Fruit fly (Drosophila melanogaster) whole organism, embryonic: ENCODE results near the gene CG12194.

Experiments used
- ATbp ChIP-seq: fragments of 200-800 bp; sonication (Bioruptor generic); optimal IDR thresholded peaks from 2 replicates; lab custom pipeline; 2017; ENCODE audit warnings: missing biosample characterization, mild to moderate bottlenecking, missing genetic modification characterization, missing genetic modification reagents
- Aef1 ChIP-seq: fragments of 200-800 bp; sonication (Bioruptor generic); IDR thresholded peaks from 3 replicates; pipeline ENCODE4 v1.3.6; 2022; ENCODE audit warnings: missing biosample characterization, missing genetic modification characterization
- Atf-2 ChIP-seq: fragments of 200-800 bp; sonication (Bioruptor generic); optimal IDR thresholded peaks from 2 replicates; lab custom pipeline; 2016; ENCODE audit warnings: missing biosample characterization, missing genetic modification characterization
- Atf6 ChIP-seq: fragments of 200-800 bp; sonication (Bioruptor generic); IDR thresholded peaks from 2 replicates; pipeline ENCODE4 v1.3.6; 2022; ENCODE audit warnings: missing biosample characterization, missing genetic modification characterization
- Bgb ChIP-seq: fragments of 200-800 bp; sonication (Bioruptor generic); IDR thresholded peaks from 2 replicates; pipeline ENCODE4 v1.3.6; 2022; ENCODE audit warnings: missing biosample characterization, missing genetic modification characterization; ENCODE audit not compliant: partially characterized antibody
- Blimp-1 ChIP-seq: fragments of 200-800 bp; sonication (Bioruptor generic); optimal IDR thresholded peaks from 3 replicates; lab custom pipeline; 2018; ENCODE audit warnings: missing biosample characterization, missing genetic modification characterization, mild to moderate bottlenecking, moderate library complexity, missing genetic modification reagents
- CG10321 ChIP-seq: fragments of 200-800 bp; sonication (Bioruptor generic); IDR thresholded peaks from 2 replicates; pipeline ENCODE4 v1.3.6; 2022; ENCODE audit warnings: missing biosample characterization, missing genetic modification characterization
- CG10654 ChIP-seq: fragments of 200-800 bp; sonication (Bioruptor generic); optimal IDR thresholded peaks from 2 replicates; lab custom pipeline; 2016; ENCODE audit warnings: missing biosample characterization, missing genetic modification characterization
- CG10959 ChIP-seq: fragments of 200-800 bp; sonication (Bioruptor generic); IDR thresholded peaks from 2 replicates; pipeline ENCODE4 v1.3.6; 2022; ENCODE audit warnings: missing biosample characterization, missing genetic modification characterization
- CG11696 ChIP-seq: fragments of 200-800 bp; sonication (Bioruptor generic); IDR thresholded peaks from 2 replicates; pipeline ENCODE4 v1.3.6; 2022; ENCODE audit warnings: missing biosample characterization, missing genetic modification characterization
- CG13775 ChIP-seq: fragments of 200-800 bp; sonication (Bioruptor generic); optimal IDR thresholded peaks from 3 replicates; lab custom pipeline; 2017; ENCODE audit warnings: missing biosample characterization, mild to moderate bottlenecking, missing genetic modification characterization
- CG15514 ChIP-seq: fragments of 200-800 bp; sonication (Bioruptor generic); optimal IDR thresholded peaks from 3 replicates; lab custom pipeline; 2017; ENCODE audit warnings: missing biosample characterization, missing genetic modification characterization, mild to moderate bottlenecking, moderate library complexity, missing genetic modification reagents
- CG16779 ChIP-seq: fragments of 200-800 bp; sonication (Bioruptor generic); IDR thresholded peaks from 2 replicates; pipeline ENCODE4 v1.3.6; 2022; ENCODE audit warnings: missing biosample characterization, missing genetic modification characterization
- CG16813 ChIP-seq: fragments of 200-800 bp; sonication (Bioruptor generic); IDR thresholded peaks from 3 replicates; pipeline ENCODE4 v1.3.6; 2022; ENCODE audit warnings: missing biosample characterization, missing genetic modification characterization; ENCODE audit not compliant: partially characterized antibody
- CG17186 ChIP-seq: fragments of 200-800 bp; sonication (Bioruptor generic); optimal IDR thresholded peaks from 3 replicates; lab custom pipeline; 2017; ENCODE audit warnings: missing biosample characterization, missing genetic modification reagents, missing genetic modification characterization
- CG18476 ChIP-seq: fragments of 200-800 bp; sonication (Bioruptor generic); optimal IDR thresholded peaks from 2 replicates; lab custom pipeline; 2016; ENCODE audit warnings: missing biosample characterization, mild to moderate bottlenecking, missing genetic modification characterization
- CG30431 ChIP-seq: fragments of 200-800 bp; sonication (Bioruptor generic); optimal IDR thresholded peaks from 2 replicates; lab custom pipeline; 2017; ENCODE audit warnings: missing biosample characterization, missing genetic modification characterization
- CG31224 ChIP-seq: fragments of 200-800 bp; sonication (Bioruptor generic); IDR thresholded peaks from 2 replicates; pipeline ENCODE4 v1.3.6; 2022; ENCODE audit warnings: missing biosample characterization, missing genetic modification characterization
- CG34422 ChIP-seq: fragments of 200-800 bp; sonication (Bioruptor generic); IDR thresholded peaks from 3 replicates; pipeline ENCODE4 v1.3.6; 2022; ENCODE audit warnings: missing biosample characterization, missing genetic modification characterization
- CG7839 ChIP-seq: fragments of 200-800 bp; sonication (Bioruptor generic); optimal IDR thresholded peaks from 3 replicates; lab custom pipeline; 2018; ENCODE audit warnings: missing biosample characterization, mild to moderate bottlenecking, missing genetic modification characterization, moderate library complexity
- CG8944 ChIP-seq: fragments of 200-800 bp; sonication (Bioruptor generic); optimal IDR thresholded peaks from 3 replicates; lab custom pipeline; 2016; ENCODE audit warnings: missing biosample characterization, missing genetic modification characterization
- Dip2 ChIP-seq: fragments of 200-800 bp; sonication (Bioruptor generic); IDR thresholded peaks from 2 replicates; pipeline ENCODE4 v1.3.6; 2022; ENCODE audit warnings: missing biosample characterization, missing genetic modification characterization
- Doc3 ChIP-seq: fragments of 200-800 bp; sonication (Bioruptor generic); IDR thresholded peaks from 3 replicates; pipeline ENCODE4 v1.3.6; 2022; ENCODE audit warnings: missing biosample characterization, missing genetic modification characterization; ENCODE audit not compliant: partially characterized antibody
- GATAe ChIP-seq: fragments of 200-800 bp; sonication (Bioruptor generic); conservative IDR thresholded peaks from 2 replicates; pipeline ENCODE4 v1.3.6; 2022; ENCODE audit warnings: missing biosample characterization, missing genetic modification characterization
- HLH3B ChIP-seq: fragments of 200-800 bp; sonication (Bioruptor generic); IDR thresholded peaks from 2 replicates; pipeline ENCODE4 v1.3.6; 2022; ENCODE audit warnings: missing biosample characterization, missing genetic modification characterization
- Hey ChIP-seq: fragments of 200-800 bp; sonication (Bioruptor generic); optimal IDR thresholded peaks from 3 replicates; lab custom pipeline; 2018; ENCODE audit warnings: missing biosample characterization, mild to moderate bottlenecking, missing genetic modification characterization
- HmgZ ChIP-seq: fragments of 200-800 bp; sonication (Bioruptor generic); optimal IDR thresholded peaks from 2 replicates; lab custom pipeline; 2018; ENCODE audit warnings: missing biosample characterization, mild to moderate bottlenecking, missing genetic modification characterization
- MTF-1 ChIP-seq: fragments of 200-800 bp; sonication (Bioruptor generic); optimal IDR thresholded peaks from 2 replicates; lab custom pipeline; 2018; ENCODE audit warnings: missing biosample characterization, mild to moderate bottlenecking, missing genetic modification characterization, borderline replicate concordance
- PHDP ChIP-seq: fragments of 200-800 bp; sonication (Bioruptor generic); optimal IDR thresholded peaks from 3 replicates; lab custom pipeline; 2018; ENCODE audit warnings: missing biosample characterization, mild to moderate bottlenecking, missing genetic modification characterization, moderate library complexity
- Taf1 ChIP-seq: fragments of 200-800 bp; sonication (Bioruptor generic); IDR thresholded peaks from 2 replicates; pipeline ENCODE4 v1.3.6; 2022; ENCODE audit warnings: missing biosample characterization, missing genetic modification characterization
- ase ChIP-seq: fragments of 200-800 bp; sonication (Bioruptor generic); IDR thresholded peaks from 3 replicates; pipeline ENCODE4 v1.3.6; 2022; ENCODE audit warnings: missing biosample characterization, missing genetic modification characterization
- btn ChIP-seq: fragments of 200-800 bp; sonication (Bioruptor generic); optimal IDR thresholded peaks from 2 replicates; lab custom pipeline; 2016; ENCODE audit warnings: missing biosample characterization, missing genetic modification characterization
- disco-r ChIP-seq: fragments of 200-800 bp; sonication (Bioruptor generic); optimal IDR thresholded peaks from 2 replicates; lab custom pipeline; 2016; ENCODE audit warnings: missing biosample characterization, missing genetic modification characterization
- fd102C ChIP-seq: fragments of 200-800 bp; sonication (Bioruptor generic); optimal IDR thresholded peaks from 2 replicates; lab custom pipeline; 2018; ENCODE audit warnings: missing biosample characterization, mild to moderate bottlenecking, missing genetic modification characterization, moderate library complexity
- gcm ChIP-seq: fragments of 200-800 bp; sonication (Bioruptor generic); optimal IDR thresholded peaks from 2 replicates; lab custom pipeline; 2019; ENCODE audit warnings: missing biosample characterization, mild to moderate bottlenecking, missing genetic modification characterization, moderate library complexity
- gcm2 ChIP-seq: fragments of 200-800 bp; sonication (Bioruptor generic); optimal IDR thresholded peaks from 2 replicates; lab custom pipeline; 2016; ENCODE audit warnings: missing biosample characterization, missing genetic modification characterization
- gfzf ChIP-seq: fragments of 200-800 bp; sonication (Bioruptor generic); optimal IDR thresholded peaks from 2 replicates; lab custom pipeline; 2016; ENCODE audit warnings: missing biosample characterization, mild to moderate bottlenecking, missing genetic modification characterization, moderate library complexity
- gt ChIP-seq: fragments of 200-800 bp; sonication (Bioruptor generic); IDR thresholded peaks from 2 replicates; pipeline ENCODE4 v1.3.6; 2022; ENCODE audit warnings: missing biosample characterization, missing genetic modification characterization
- hbn ChIP-seq: fragments of 200-800 bp; sonication (Bioruptor generic); IDR thresholded peaks from 2 replicates; pipeline ENCODE4 v1.3.6; 2022; ENCODE audit warnings: missing biosample characterization, missing genetic modification characterization; ENCODE audit not compliant: partially characterized antibody
- nau ChIP-seq: fragments of 200-800 bp; sonication (Bioruptor generic); optimal IDR thresholded peaks from 3 replicates; lab custom pipeline; 2017; ENCODE audit warnings: missing biosample characterization, mild to moderate bottlenecking, missing genetic modification characterization, missing genetic modification reagents
- nerfin-1 ChIP-seq: fragments of 200-800 bp; sonication (Bioruptor generic); optimal IDR thresholded peaks from 3 replicates; lab custom pipeline; 2019; ENCODE audit warnings: missing biosample characterization, mild to moderate bottlenecking, missing genetic modification characterization, moderate library complexity
- org-1 ChIP-seq: fragments of 200-800 bp; sonication (Bioruptor generic); optimal IDR thresholded peaks from 2 replicates; lab custom pipeline; 2017; ENCODE audit warnings: missing biosample characterization, missing genetic modification characterization
- pb ChIP-seq: fragments of 200-800 bp; sonication (Bioruptor generic); optimal IDR thresholded peaks from 3 replicates; lab custom pipeline; 2016; ENCODE audit warnings: missing biosample characterization, missing genetic modification characterization
- shn ChIP-seq: fragments of 200-800 bp; sonication (Bioruptor generic); optimal IDR thresholded peaks from 3 replicates; lab custom pipeline; 2016; ENCODE audit warnings: missing biosample characterization, missing genetic modification characterization
- sim ChIP-seq: fragments of 200-800 bp; sonication (Bioruptor generic); IDR thresholded peaks from 2 replicates; pipeline ENCODE4 v1.3.6; 2022; ENCODE audit warnings: missing biosample characterization, missing genetic modification characterization
- sug ChIP-seq: fragments of 200-800 bp; optimal IDR thresholded peaks from 2 replicates; lab custom pipeline; 2019; ENCODE audit warnings: missing biosample characterization, mild to moderate bottlenecking, missing genetic modification characterization, moderate library complexity
- unc-4 ChIP-seq: fragments of 200-800 bp; sonication (Bioruptor generic); IDR thresholded peaks from 2 replicates; pipeline ENCODE4 v1.3.6; 2022; ENCODE audit warnings: missing biosample characterization, missing genetic modification characterization; ENCODE audit not compliant: partially characterized antibody
- wek ChIP-seq: fragments of 200-800 bp; sonication (Bioruptor generic); optimal IDR thresholded peaks from 3 replicates; lab custom pipeline; 2018; ENCODE audit warnings: missing biosample characterization, mild to moderate bottlenecking, missing genetic modification characterization, moderate library complexity
- zen2 ChIP-seq: fragments of 200-800 bp; sonication (Bioruptor generic); IDR thresholded peaks from 3 replicates; pipeline ENCODE4 v1.3.6; 2022; ENCODE audit warnings: missing biosample characterization, missing genetic modification characterization; ENCODE audit not compliant: partially characterized antibody

Gene CG12194

DNA sequence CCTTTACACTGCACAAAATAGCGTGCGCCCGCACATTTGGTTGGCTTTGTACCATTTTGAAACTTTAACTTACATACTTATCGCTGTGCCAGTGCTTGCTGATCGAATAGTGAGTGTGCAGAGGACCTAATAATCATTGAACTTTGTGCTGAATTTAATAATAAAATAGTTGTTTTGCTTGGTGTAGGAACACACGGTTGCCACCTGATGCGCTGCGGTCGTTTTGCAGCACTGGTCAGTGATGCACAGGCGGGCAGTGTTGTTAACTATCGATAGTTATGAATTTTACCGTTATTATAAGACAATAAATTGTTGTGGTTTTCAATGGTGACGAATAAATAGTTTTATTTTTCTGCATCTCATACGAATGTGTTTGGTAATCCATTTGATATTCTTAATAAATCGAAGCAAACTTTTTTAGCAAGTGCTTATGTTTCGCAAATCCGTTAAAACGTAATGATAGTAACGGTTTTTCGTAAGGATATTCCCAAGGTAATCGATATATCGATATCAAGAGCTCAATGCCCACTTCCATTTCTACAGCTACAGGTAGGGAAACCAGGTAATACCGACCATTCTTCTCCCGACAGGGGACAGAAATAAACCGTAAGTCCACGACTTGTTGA lies at the start of gene CG12194, which contains the start of gene tank (continued):
- TF ChIP-seq wek (GFP tag; lab: Kevin White, UChicago) = peak; percentile 96
- TF ChIP-seq GATAe (GFP tag; lab: Robert Waterston, UW) = peak; percentile 96
- TF ChIP-seq gfzf (GFP tag; lab: Kevin White, UChicago) = peak; percentile 37
- peak; percentile 99 for TF ChIP-seq ATbp (GFP tag; lab: Kevin White, UChicago)
- peak; percentile 99 for TF ChIP-seq CG10654 (GFP tag; lab: Kevin White, UChicago)
- TF ChIP-seq CG10959 (GFP tag; lab: Robert Waterston, UW) = peak; percentile 99
- TF ChIP-seq CG8944 (GFP tag; lab: Kevin White, UChicago) = peak; percentile 99
- TF ChIP-seq Bgb (GFP tag; lab: Robert Waterston, UW) = peak; percentile 69
- TF ChIP-seq ase (GFP tag; lab: Robert Waterston, UW) = peak; percentile 99
- TF ChIP-seq CG15514 (GFP tag; lab: Kevin White, UChicago) = peak; percentile 95
- peak; percentile 72 for TF ChIP-seq Dip2 (GFP tag; lab: Robert Waterston, UW)
- TF ChIP-seq CG11696 (GFP tag; lab: Robert Waterston, UW) = peak; percentile 97
- peak; percentile 99 for TF ChIP-seq Atf6 (GFP tag; lab: Robert Waterston, UW)
- peak; percentile 62; the same call in 2 of the 3 replicates for TF ChIP-seq zen2 (GFP tag; lab: Robert Waterston, UW)
- peak; percentile 96 for TF ChIP-seq CG17186 (GFP tag; lab: Kevin White, UChicago)
- TF ChIP-seq CG7839 (tag; lab: Kevin White, UChicago) = peak; percentile 99
- TF ChIP-seq CG13775 (GFP tag; lab: Kevin White, UChicago) = peak; percentile 99
- TF ChIP-seq fd102C = peak; percentile 92
- TF ChIP-seq CG10321 (GFP tag; lab: Robert Waterston, UW) = peak; percentile 89
- peak; percentile 99 for TF ChIP-seq PHDP
- peak; percentile 98 for TF ChIP-seq MTF-1 (GFP tag; lab: Kevin White, UChicago)
- TF ChIP-seq Hey (tag; lab: Kevin White, UChicago) = peak; percentile 85
- peak; percentile 99 for TF ChIP-seq gcm2 (GFP tag; lab: Kevin White, UChicago)
- TF ChIP-seq Blimp-1 = peak; percentile 97
- TF ChIP-seq HmgZ (tag; lab: Kevin White, UChicago) = peak; percentile 99
- TF ChIP-seq pb (GFP tag; lab: Kevin White, UChicago) = peak; percentile 99
- TF ChIP-seq sim (GFP tag; lab: Robert Waterston, UW) = peak; percentile 99
- peak; percentile 97 for TF ChIP-seq CG31224 (GFP tag; lab: Robert Waterston, UW)
- peak; percentile 97 for TF ChIP-seq Taf1 (GFP tag; lab: Robert Waterston, UW)
- TF ChIP-seq sug (tag; lab: Kevin White, UChicago) = peak; percentile 87
- peak; percentile 82; the same call in 2 of the 3 replicates for TF ChIP-seq Doc3 (GFP tag; lab: Robert Waterston, UW)
- TF ChIP-seq Atf-2 (GFP tag; lab: Kevin White, UChicago) = peak; percentile 99
- peak; percentile 97 for TF ChIP-seq gt (GFP tag; lab: Robert Waterston, UW)
- peak; percentile 99 for TF ChIP-seq CG16779 (GFP tag; lab: Robert Waterston, UW)
- TF ChIP-seq nau = peak; percentile 99
- TF ChIP-seq org-1 = peak; percentile 99
- TF ChIP-seq disco-r (GFP tag; lab: Kevin White, UChicago) = peak; percentile 98
- TF ChIP-seq hbn = peak; percentile 60
- TF ChIP-seq unc-4 (GFP tag; lab: Robert Waterston, UW) = peak; percentile 79
- peak; percentile 98 for TF ChIP-seq CG18476
- TF ChIP-seq HLH3B (GFP tag; lab: Robert Waterston, UW) = peak; percentile 99
- TF ChIP-seq CG30431 = peak; percentile 100
- peak; percentile 99 for TF ChIP-seq shn (GFP tag; lab: Kevin White, UChicago)
- TF ChIP-seq nerfin-1 (tag; lab: Kevin White, UChicago) = peak; percentile 91
- TF ChIP-seq gcm (GFP tag; lab: Kevin White, UChicago) = peak; percentile 98
- TF ChIP-seq CG16813 (GFP tag; lab: Robert Waterston, UW) = peak; percentile 82
- TF ChIP-seq btn (GFP tag; lab: Kevin White, UChicago) = peak; percentile 99
- peak; percentile 100 for TF ChIP-seq CG34422 (GFP tag; lab: Robert Waterston, UW)
- peak; percentile 99 for TF ChIP-seq Aef1 (GFP tag; lab: Robert Waterston, UW)
